Worm (Caenorhabditis elegans) whole organism, dauer: ENCODE data around the gene dnj-23.

Experiments used
- unc-62 ChIP-seq: sonication (generic microtip); optimal IDR thresholded peaks from 2 replicates; lab custom pipeline; 2017; ENCODE audit warnings: missing biosample characterization, missing genetic modification reagents, missing genetic modification characterization

dnj-23 gene

DNA sequence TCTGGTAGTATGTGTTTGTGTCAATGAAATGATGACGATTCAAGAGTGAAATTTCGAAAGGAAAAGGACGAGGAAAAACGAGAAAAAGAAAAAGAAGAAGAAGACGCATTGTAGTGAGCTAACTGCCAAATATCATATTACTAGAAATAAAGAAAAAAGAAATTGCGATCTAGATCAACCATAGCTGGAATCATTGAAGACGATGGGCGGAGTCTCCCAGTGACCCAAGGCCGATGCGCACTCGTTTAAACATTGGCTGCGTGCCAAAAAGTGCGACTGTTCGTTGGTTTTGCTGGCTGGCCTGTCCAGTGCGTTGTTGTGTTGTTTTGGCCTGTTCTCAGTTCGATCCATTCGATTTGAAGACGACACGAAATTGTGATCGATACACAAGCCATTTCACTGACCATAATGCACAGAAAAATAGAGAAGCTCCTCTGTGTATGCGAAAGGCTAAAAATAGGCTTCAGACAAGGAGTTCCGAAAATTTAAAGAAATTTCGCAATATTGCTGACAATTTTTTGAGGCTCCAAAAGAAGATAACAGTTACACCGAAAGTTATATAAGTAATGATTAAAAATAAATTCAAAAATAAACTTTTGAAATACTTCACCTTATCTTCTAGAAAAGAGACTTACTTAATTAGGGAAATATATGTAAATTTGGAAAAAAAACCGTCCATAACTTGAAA, 46.0 kb downstream of the dnj-23 start:
- TF ChIP-seq unc-62 = no peak

DNA sequence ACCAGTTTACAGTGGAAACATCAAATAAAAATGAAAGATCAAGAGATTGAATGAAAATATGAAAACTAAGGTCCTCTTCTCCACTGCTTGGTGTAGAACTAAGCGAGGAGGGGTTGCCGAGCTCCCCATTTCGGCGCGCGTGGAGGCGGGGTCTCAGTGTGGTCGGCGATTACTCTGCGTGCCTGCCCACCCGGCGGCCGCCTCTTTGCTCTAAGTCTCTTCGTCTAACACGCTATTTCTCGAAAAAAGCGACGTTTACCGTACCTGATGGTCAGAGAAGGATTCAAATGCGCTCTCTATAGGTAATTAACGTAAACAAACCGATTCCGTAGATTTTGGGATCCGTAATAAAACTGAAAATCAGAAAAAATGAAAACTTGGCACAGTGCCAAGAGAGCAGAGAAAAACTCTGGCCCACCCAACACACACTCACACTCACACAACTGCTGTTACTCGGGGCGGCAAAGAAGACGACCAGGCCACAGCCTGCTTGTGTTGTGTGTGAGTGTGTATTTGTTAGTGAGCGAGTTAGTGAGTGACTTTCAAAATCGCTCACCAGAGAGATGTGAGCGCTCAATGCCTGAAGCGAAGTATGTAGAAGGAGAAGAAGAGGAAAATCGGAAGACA, 46.7 kb downstream of the dnj-23 start:
- no peak for TF ChIP-seq unc-62

DNA sequence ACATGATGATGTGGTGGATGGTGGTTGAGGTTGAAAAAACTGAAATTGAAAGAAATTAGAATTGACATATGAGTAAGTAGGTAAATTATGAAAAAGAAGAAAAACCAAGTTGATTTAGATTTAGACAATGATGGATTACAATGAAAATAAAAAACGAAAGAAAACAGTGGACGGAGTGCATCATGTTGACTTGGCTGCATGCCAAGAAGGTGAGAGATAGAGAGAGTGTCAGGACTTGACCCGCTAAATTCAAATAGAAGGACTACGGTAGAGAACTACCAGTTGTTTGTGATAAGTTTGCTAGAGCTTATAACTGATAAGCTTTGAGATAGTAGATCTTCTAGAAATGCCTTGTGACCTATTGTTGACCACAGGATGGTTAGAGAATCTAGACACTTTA, 47.3 kb downstream of the dnj-23 start, which contains the start of gene T24B8.3:
Gene T24B8.3 (minus strand): TSS at position 39 of the 400 bp plus-strand sequence.
- no peak for TF ChIP-seq unc-62

DNA sequence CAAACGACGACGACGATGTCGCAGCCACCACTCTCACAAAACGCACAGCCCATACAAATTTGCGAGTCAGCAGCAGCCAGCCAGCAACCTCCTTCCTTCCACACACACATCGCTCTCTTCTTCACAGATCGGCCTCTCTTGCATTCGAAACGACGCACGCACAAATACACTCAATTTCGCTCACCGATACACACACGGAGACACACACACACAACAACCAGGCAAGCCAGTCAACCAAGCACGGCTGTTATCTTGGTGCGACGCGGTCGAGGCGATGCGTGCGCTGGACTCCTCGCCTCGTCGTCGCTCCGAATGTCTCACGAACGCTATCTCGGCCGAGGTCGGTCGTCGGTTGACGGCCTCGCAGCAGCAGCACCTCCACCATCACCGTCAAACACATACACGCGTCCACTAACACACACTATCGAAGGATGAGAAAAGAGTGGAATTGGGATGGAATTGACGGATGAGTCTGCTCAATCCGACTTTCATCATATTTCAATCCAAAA, 48.0 kb downstream of the dnj-23 start:
- TF ChIP-seq unc-62 = no peak

DNA sequence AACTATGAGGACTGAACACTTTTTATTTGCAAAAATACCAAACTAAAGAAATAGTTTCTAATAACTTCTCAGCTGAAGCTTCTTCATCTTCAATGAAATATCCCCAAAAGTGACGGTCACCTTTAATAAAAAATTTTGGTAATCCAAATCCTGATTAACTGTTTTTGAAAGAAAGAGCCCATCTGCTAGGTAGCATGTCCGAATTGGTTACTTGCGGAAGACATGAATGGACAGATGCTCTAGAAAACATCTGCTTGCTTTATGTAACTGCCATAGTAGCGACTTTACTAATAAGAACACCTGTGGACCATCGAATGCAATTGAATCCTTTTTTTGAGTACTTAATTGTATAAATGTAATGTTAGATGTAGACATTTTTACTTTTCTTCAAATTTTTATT, 49.4 kb downstream of the dnj-23 start:
- no peak for TF ChIP-seq unc-62
